Worm (Caenorhabditis elegans) whole organism, L1 larva: Measurements from ENCODE around the gene aly-1.
A peak's percentile ranks its signal among the peaks of the same experiment; 100 is the strongest.

Experiments
- ceh-63 ChIP-seq: fragments of 200-800 bp; sonication (Bioruptor generic); optimal IDR thresholded peaks from 2 replicates; lab custom pipeline; 2018; ENCODE audit warnings: mild to moderate bottlenecking, missing genetic modification characterization, missing compliant biosample characterization
- egl-27 ChIP-seq, 2 experiments: fragments of 150-350 bp in 1 of 2; sonication (generic microtip); optimal IDR thresholded peaks; 3 replicates each; lab custom pipeline; 2017 to 2018; ENCODE audit warnings: missing biosample characterization in 2 of 2, missing genetic modification characterization in 2 of 2, missing genetic modification reagents in 2 of 2
- elt-3 ChIP-seq, 6 experiments: fragments of 150-350 bp in 1 of 6; sonication (generic microtip); optimal IDR thresholded peaks; 2 replicates each; lab custom pipeline; 2017 to 2018; ENCODE audit warnings: missing biosample characterization in 6 of 6, missing genetic modification characterization in 6 of 6, inconsistent platforms in 1 of 6
- fkh-10 ChIP-seq: sonication (generic microtip); optimal IDR thresholded peaks from 2 replicates; lab custom pipeline; 2017; ENCODE audit warnings: missing biosample characterization, missing genetic modification reagents, missing genetic modification characterization
- nhr-76 ChIP-seq: sonication (generic microtip); optimal IDR thresholded peaks from 2 replicates; lab custom pipeline; 2017; ENCODE audit warnings: missing biosample characterization, missing genetic modification characterization
- nhr-77 ChIP-seq: fragments of 150-350 bp; optimal IDR thresholded peaks from 2 replicates; lab custom pipeline; 2014; ENCODE audit warnings: missing biosample characterization, missing genetic modification characterization
- pqm-1 ChIP-seq: sonication (generic microtip); optimal IDR thresholded peaks from 3 replicates; lab custom pipeline; 2017; ENCODE audit warnings: missing biosample characterization, missing genetic modification characterization
- snpc-4 ChIP-seq: fragments of 150-350 bp; optimal IDR thresholded peaks from 2 replicates; lab custom pipeline; 2014; ENCODE audit warnings: missing biosample characterization, missing genetic modification characterization
- snu-23 ChIP-seq: sonication (generic microtip); optimal IDR thresholded peaks from 2 replicates; lab custom pipeline; 2016; ENCODE audit warnings: missing genetic modification characterization, missing compliant biosample characterization
- sox-4 ChIP-seq: sonication (generic microtip); optimal IDR thresholded peaks from 2 replicates; lab custom pipeline; 2016; ENCODE audit warnings: missing genetic modification characterization, missing compliant biosample characterization

ce11 chrIV:9079330-9079729 is 29.4 kb upstream of the aly-1 start:
- TF ChIP-seq elt-3 (tag; optimal IDR thresholded peaks at IDR 0.05; lab: Kevin White, UChicago): no peak
- TF ChIP-seq ceh-63 (GFP tag; lab: Kevin White, UChicago): no peak
- no peak for TF ChIP-seq nhr-77 (tag; lab: Kevin White, UChicago)
- no peak for TF ChIP-seq snpc-4 (tag; lab: Kevin White, UChicago)
- peak; percentile 20 for TF ChIP-seq snu-23 (GFP tag; lab: Kevin White, UChicago)
- TF ChIP-seq sox-4 (tag; lab: Kevin White, UChicago): no peak
- TF ChIP-seq pqm-1 (tag; lab: Kevin White, UChicago): no peak
- no peak for TF ChIP-seq egl-27 (tag; optimal IDR thresholded peaks at IDR 0.05; lab: Kevin White, UChicago)
- no peak for TF ChIP-seq nhr-76 (tag; lab: Kevin White, UChicago)
- no peak for TF ChIP-seq fkh-10 (GFP tag; lab: Kevin White, UChicago)
